Fruit fly (Drosophila melanogaster): ENCODE results near the gene CG9192.

dm6 chr3L:1195868-1196552 is 42.1 kb downstream of the CG9192 start, which contains the start of gene Aplip1:
- no peak for TF ChIP-seq psq (optimal IDR thresholded peaks at IDR 0.05)
- no peak for TF ChIP-seq Dll (optimal IDR thresholded peaks at IDR 0.05)
- TF ChIP-seq pan (optimal IDR thresholded peaks at IDR 0.05), result no peak
- TF ChIP-seq CG8478 (optimal IDR thresholded peaks at IDR 0.05), result no peak
- no peak for TF ChIP-seq usp (GFP tag; optimal IDR thresholded peaks at IDR 0.05)
- TF ChIP-seq EcR (GFP tag; optimal IDR thresholded peaks at IDR 0.05), result no peak
